Worm (Caenorhabditis elegans): Measurements from ENCODE around the gene idpp-3.

idpp-3 gene

DNA sequence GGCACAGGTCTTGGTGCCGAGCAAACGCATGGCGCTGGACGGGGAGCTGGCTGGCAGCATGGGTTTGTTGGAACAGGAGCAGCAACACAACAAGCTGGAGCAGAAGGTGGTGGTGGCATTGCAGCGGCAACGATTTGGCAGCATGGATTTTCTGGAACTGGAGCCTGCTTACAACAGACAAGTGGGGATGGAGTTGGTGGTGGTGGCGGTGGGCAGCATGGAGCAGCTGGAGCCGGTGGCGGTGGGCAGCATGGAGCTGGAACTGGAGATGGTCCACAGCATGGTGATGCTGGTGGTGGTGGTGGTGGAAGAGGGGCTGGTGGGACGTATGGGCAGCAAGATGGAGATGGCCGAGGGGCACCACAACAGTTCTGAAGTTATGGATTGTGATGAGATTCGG is 530 bp downstream of the idpp-3 start:
- no peak for TF ChIP-seq hlh-15 (tag; optimal IDR thresholded peaks at IDR 0.05)
- no peak for TF ChIP-seq fax-1 (tag; optimal IDR thresholded peaks at IDR 0.05)
- peak; percentile 1 for TF ChIP-seq pros-1 (tag; optimal IDR thresholded peaks at IDR 0.05)

DNA sequence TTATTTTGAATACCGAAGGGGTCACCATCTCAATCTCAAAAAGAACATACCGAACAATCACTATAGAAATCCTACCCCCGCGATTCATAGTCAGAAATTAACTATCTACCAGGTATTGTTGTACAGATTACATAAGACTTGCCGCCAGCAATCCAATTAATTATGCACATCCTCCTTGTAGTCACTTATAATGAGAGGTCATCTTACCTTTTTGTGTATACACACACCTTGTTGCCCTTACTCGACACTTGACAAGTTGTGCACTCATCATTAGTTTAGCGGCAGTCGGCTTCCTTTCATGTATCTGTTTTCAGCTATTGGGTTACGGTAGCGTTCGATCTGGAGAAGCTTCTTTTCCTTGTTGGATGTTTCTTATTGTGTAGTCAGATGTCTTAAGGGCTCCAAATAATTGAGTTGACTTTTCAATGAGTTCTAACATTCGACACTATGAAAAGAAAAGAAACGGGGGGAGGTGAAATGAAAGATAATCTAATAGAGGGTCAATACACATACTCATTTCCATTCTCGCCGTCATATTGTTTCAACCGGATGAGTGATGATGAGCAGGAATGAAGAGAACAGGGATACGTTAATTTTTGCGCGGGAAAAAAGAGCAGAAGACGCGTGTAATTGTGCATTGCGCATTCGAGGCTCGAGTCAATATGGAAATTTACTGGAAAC is 1.8 kb downstream of the idpp-3 start:
- no peak for TF ChIP-seq tbx-2 (tag; optimal IDR thresholded peaks at IDR 0.05)
- TF ChIP-seq unc-42 (tag; optimal IDR thresholded peaks at IDR 0.05), result peak; percentile 76

DNA sequence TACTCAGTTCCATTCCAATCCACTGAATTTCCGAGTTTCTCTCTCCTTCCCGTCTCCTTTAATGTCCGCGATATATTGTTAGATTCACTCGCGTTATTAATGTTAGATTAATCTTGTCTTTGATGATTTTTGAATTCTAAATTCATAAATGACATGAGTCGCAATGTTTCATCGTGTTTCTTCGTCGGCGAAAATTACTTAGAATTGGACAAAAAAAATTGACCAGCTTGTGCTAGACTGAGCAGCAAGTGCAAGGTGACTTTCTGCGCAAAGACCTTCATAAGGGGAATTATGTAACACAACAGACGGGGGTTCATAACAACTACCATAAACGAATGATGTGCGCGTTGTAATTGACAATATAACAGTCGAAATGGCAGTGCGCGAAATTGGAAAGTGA is 3.0 kb downstream of the idpp-3 start:
- TF ChIP-seq dmd-4 (tag; optimal IDR thresholded peaks at IDR 0.05; ENCODE audit: borderline replicate concordance), result no peak
- no peak for TF ChIP-seq eyg-1 (tag; optimal IDR thresholded peaks at IDR 0.05)
- TF ChIP-seq C08G9.2 (tag; optimal IDR thresholded peaks at IDR 0.05), result no peak
- no peak for TF ChIP-seq hlh-30 (tag; optimal IDR thresholded peaks at IDR 0.05; ENCODE audit: insufficient read depth)
- no peak for TF ChIP-seq tbx-7 (tag; optimal IDR thresholded peaks at IDR 0.05)
- TF ChIP-seq ceh-45 (GFP tag; IDR thresholded peaks at IDR 0.05), result no peak
- no peak for TF ChIP-seq pqm-1 (tag; optimal IDR thresholded peaks at IDR 0.05)
- no peak for TF ChIP-seq fax-1 (tag; optimal IDR thresholded peaks at IDR 0.05)
- no peak for TF ChIP-seq tbx-2 (tag; optimal IDR thresholded peaks at IDR 0.05)
- TF ChIP-seq ceh-34 (tag; optimal IDR thresholded peaks at IDR 0.05), result no peak
- TF ChIP-seq zip-5 (tag; optimal IDR thresholded peaks at IDR 0.05), result no peak
- no peak for TF ChIP-seq Y22D7AL.16 (tag; optimal IDR thresholded peaks at IDR 0.05)
- no peak for TF ChIP-seq hlh-6 (tag; optimal IDR thresholded peaks at IDR 0.05)
- TF ChIP-seq unc-55 (GFP tag; optimal IDR thresholded peaks at IDR 0.05), result no peak

DNA sequence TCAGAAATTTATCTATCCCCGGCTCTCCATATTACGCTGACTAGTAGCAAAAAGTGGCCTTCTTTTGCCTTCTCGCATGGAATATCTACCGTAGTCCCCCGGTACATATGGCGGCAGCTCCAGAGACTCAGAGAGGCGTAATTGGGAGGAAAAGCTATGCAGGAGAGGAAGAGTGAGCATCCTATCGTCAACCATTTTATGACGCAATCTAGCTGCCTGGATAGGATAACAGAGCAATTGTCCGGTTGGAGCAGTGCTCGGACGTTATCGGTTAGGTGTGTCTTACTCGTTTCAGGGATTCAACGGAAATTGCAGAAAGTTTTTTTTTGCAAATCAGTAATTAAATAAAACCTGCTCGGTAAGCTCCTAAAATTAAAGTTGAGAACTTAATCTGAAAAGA is 4.2 kb downstream of the idpp-3 start:
- no peak for TF ChIP-seq eyg-1 (tag; optimal IDR thresholded peaks at IDR 0.05)
- no peak for TF ChIP-seq dmd-4 (tag; optimal IDR thresholded peaks at IDR 0.05; ENCODE audit: borderline replicate concordance)
- no peak for TF ChIP-seq elt-4 (tag; optimal IDR thresholded peaks at IDR 0.05)
- no peak for TF ChIP-seq unc-55 (GFP tag; optimal IDR thresholded peaks at IDR 0.05)
- TF ChIP-seq unc-42 (tag; optimal IDR thresholded peaks at IDR 0.05), result no peak
- no peak for TF ChIP-seq sox-4 (tag; optimal IDR thresholded peaks at IDR 0.05)
- no peak for TF ChIP-seq gmeb-2 (tag; optimal IDR thresholded peaks at IDR 0.05)

DNA sequence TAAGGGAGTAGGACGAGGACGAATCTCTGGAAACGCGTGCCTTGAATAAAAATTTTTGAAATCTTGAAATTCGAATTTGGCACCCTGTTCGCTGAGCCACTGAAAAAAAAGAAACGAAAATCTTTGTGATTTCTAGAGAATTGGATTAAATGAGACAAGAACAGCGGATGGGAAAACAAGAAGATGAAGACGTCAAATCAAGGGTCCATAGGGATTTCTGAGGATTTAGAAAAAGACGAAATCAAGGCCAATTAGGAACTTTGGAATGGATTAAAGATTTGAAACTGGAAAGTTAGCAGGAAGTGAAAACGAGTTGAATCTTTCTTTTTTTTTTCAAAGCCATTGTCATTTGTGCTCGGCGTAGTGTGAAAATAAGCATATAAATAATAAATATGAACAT is 6.8 kb downstream of the idpp-3 start, which contains the start of gene pag-3:
TSS of gene pag-3 (minus strand) at position 101 of the 400 bp plus-strand sequence.
- TF ChIP-seq elt-2 (tag; optimal IDR thresholded peaks at IDR 0.05) (no peak), odd-2 (tag; optimal IDR thresholded peaks at IDR 0.05) (no peak), ceh-48 (tag; optimal IDR thresholded peaks at IDR 0.05) (no peak), syd-9 (tag; optimal IDR thresholded peaks at IDR 0.05) (no peak), madf-2 (tag; optimal IDR thresholded peaks at IDR 0.05) (no peak), pha-2 (tag; optimal IDR thresholded peaks at IDR 0.05) (no peak), ceh-31 (tag; optimal IDR thresholded peaks at IDR 0.05) (no peak), unc-55 (GFP tag; optimal IDR thresholded peaks at IDR 0.05) (no peak), pax-1 (tag; optimal IDR thresholded peaks at IDR 0.05) (no peak), pat-9 (tag; optimal IDR thresholded peaks at IDR 0.05) (no peak), ceh-14 (tag; optimal IDR thresholded peaks at IDR 0.05) (no peak), nhr-232 (tag; optimal IDR thresholded peaks at IDR 0.05) (no peak), pqm-1 (tag; optimal IDR thresholded peaks at IDR 0.05) (no peak), C38D4.7 (GFP tag; optimal IDR thresholded peaks at IDR 0.05) (no peak), sox-2 (GFP tag; IDR thresholded peaks at IDR 0.05) (no peak), ceh-6 (GFP tag; optimal IDR thresholded peaks at IDR 0.05) (no peak)
